Fruit fly (Drosophila melanogaster): ENCODE measurements around the gene wcy.

Gene wcy

DNA sequence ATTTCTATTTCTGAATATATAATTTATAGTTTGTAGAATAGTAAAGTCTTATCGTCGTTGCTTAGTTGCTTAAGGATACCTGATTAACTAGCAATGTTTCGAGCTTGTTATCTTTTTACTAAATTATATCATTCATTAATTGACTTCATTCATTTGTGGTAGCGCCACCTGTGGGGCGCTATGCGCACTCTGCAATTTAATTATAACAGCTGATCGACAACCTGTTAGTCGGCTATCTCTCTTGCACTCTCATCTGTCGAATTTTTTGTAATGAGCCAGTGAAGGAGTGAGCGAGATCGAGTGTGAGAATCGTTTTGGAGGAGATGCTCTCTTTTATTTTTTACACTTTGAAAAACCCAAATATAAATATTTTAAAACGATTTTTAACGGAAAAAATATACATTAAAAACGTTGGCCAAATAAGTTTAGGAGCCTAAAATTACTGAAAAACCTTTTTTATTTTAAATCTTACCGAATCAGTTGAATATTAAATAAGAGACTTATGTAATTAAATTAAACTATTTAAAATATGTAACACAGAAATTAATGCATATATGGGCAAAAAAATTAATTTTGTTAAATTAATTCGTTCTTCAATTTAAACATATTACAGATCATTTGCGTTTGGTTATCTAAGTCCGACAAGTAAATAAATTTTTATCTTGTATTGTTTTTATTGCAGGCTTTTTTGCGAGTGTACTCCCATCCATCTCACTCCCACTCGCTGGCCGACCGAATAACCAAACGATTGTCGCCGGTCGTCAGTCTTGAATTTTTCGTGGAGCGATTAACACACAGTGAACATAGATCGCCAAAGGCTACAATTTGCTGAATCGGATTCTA, 13.6 kb upstream of the wcy start, which contains the start of the genes CG16700 and CG4991 (continued):
- TF ChIP-seq Sox14 (GFP tag; optimal IDR thresholded peaks at IDR 0.05) = peak; percentile 42
- TF ChIP-seq CG6276 (GFP tag; optimal IDR thresholded peaks at IDR 0.05) = peak; percentile 76
- peak; percentile 69 for TF ChIP-seq lz (GFP tag; optimal IDR thresholded peaks at IDR 0.05)
- TF ChIP-seq topi (GFP tag; optimal IDR thresholded peaks at IDR 0.05) = peak; percentile 70
- TF ChIP-seq eg (GFP tag; IDR thresholded peaks at IDR 0.05) = peak; percentile 73
- peak; percentile 0 for TF ChIP-seq CG9139 (GFP tag; optimal IDR thresholded peaks at IDR 0.05)
- TF ChIP-seq CG8319 (GFP tag; optimal IDR thresholded peaks at IDR 0.05) = peak; percentile 57
- TF ChIP-seq CG11762 (GFP tag; optimal IDR thresholded peaks at IDR 0.05; ENCODE audit: insufficient read depth) = peak; percentile 31
- peak; percentile 45; the same call in 1 of the 2 replicates for TF ChIP-seq Gug (GFP tag; IDR thresholded peaks at IDR 0.05)
- peak; percentile 60 for TF ChIP-seq Blimp-1 (GFP tag; optimal IDR thresholded peaks at IDR 0.05)

DNA sequence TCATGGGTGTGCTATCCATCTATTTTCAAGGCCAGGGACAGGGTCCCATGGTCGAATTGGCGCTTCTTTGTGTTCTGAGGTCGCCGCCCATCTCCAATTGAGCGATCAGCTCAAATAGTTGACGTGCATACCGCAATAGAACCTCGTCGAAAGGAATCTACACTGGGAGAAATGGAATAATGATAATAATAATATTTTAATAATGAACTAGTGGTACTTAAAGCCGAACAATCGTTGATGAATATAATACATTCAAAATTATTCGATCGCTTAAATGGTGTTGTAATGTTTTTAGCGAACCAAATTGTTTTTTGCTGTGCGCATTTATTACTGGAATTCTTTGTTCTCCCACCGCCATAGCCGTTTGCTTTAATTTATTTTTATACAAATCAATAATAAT, 12.9 kb upstream of the wcy start:
- TF ChIP-seq cyc (GFP tag; optimal IDR thresholded peaks at IDR 0.05) (no peak), CG11294 (GFP tag; IDR thresholded peaks at IDR 0.05) (no peak), topi (GFP tag; optimal IDR thresholded peaks at IDR 0.05) (peak; percentile 24), fd85E (GFP tag; optimal IDR thresholded peaks at IDR 0.05) (no peak), CG15336 (GFP tag; IDR thresholded peaks at IDR 0.05) (0 out of 2 replicates have a peak, but pooled peaks have one; percentile 25), Eip75B (GFP tag; optimal IDR thresholded peaks at IDR 0.05) (no peak), Gug (GFP tag; IDR thresholded peaks at IDR 0.05) (0 out of 2 replicates have a peak, but pooled peaks have one; percentile 15), achi (GFP tag; optimal IDR thresholded peaks at IDR 0.05) (peak; percentile 18), CG10631 (GFP tag; optimal IDR thresholded peaks at IDR 0.05) (peak; percentile 6), Sox15 (GFP tag; optimal IDR thresholded peaks at IDR 0.05) (no peak), eg (GFP tag; IDR thresholded peaks at IDR 0.05) (peak; percentile 40; the same call in 1 of the 3 replicates), CG6808 (GFP tag; optimal IDR thresholded peaks at IDR 0.05) (no peak), lz (GFP tag; optimal IDR thresholded peaks at IDR 0.05) (peak; percentile 13), CG16779 (tag; optimal IDR thresholded peaks at IDR 0.05) (no peak), CG32006 (GFP tag; optimal IDR thresholded peaks at IDR 0.05) (peak; percentile 1), svp (GFP tag) (peak; percentile 38)

DNA sequence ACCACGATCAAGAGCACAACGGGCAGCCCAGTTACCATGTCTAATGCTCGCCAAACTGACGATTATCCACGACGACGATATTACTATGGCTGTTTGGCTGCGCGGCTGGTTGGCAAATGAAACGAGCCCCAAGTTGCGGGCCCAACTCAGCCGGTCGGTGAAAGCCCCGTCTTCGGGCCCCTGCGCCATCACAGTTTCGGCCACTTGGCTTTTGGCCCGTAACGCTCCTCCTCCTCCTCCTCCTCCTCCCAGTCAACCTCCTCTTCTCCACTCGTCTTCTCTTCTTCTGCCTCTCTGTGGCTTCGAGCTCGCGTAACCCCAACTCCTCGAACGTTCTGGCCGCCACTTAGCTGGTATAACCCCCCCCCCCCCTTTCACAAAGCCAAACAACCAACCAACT, 9.9 kb upstream of the wcy start, which contains the start of gene CG8945:
Gene CG8945 (minus strand): TSS at position 101 of the 400 bp plus-strand sequence.
- no peak for TF ChIP-seq fkh (GFP tag; optimal IDR thresholded peaks at IDR 0.05)
- peak; percentile 27 for TF ChIP-seq svp (GFP tag)

DNA sequence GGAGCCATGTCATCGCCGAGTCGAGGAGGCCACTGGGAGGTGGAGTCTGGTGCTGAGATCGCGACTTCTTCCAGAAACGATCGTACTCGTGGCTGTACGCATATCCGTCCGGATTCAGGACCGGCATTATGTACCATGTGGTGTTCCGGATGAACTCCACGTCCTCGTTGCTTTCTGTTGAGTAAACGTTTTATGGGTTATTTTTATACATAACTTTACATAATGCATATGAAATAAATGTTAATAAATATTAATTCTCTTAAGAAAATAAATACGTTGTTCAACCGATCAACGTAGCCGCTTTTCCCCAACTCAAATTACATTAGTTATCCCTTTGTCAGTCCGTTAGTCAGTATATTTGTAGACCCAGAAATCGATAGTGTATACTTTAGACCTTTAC, 3.5 kb upstream of the wcy start, which contains the start of gene CG4955:
Gene CG4955 (plus strand): TSS at position 301 of the 400 bp plus-strand sequence.
- TF ChIP-seq CG8319 (GFP tag; optimal IDR thresholded peaks at IDR 0.05) = no peak
- TF ChIP-seq achi (GFP tag; optimal IDR thresholded peaks at IDR 0.05) = no peak
- no peak for TF ChIP-seq CG10669 (GFP tag; optimal IDR thresholded peaks at IDR 0.05)
- TF ChIP-seq CG31627 (GFP tag; optimal IDR thresholded peaks at IDR 0.05) = no peak

DNA sequence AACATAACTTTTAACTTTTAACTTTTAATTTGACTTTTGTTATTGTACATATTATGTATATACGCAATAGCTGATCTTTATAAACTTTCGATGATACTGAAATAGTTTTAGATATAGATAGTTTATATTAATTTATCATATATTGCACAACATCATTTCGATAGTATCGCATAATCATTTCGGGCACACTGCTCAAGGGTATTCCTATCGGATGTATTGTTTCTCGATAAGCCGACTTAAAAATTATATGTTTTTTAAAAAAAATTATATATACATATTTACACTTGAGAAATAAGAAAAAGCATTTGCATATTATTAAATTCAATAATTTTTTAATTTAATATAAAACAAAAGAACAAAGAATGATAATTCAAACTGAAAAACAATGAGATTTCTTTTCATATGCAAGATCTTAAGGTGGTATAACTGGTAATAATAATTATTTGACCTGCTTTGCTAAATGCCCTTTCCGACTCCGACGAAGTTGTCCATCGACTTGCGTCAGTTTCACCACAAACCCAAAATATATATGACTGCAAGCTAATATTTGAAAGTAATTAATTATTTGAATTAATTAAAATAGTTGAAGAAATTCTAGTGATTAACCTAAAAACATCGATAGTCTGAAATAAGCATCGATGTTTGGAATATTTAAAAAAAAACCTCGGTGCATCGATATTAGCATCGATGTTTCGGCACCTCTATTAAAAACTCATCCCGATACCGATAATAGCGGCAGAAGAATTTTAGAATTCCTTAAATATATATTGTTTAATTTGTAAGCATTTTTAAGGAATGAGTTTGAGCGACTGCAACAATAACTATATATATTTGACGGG, 661 bp upstream of the wcy start, which contains the start of gene CG4949:
Gene CG4949 (plus strand): TSS at position 698 of the 839 bp plus-strand sequence.
- no peak for TF ChIP-seq Hr39 (GFP tag; optimal IDR thresholded peaks at IDR 0.05)
- TF ChIP-seq CG1621 (tag; optimal IDR thresholded peaks at IDR 0.05) = no peak
- no peak for TF ChIP-seq CG3919 (GFP tag; optimal IDR thresholded peaks at IDR 0.05)
- TF ChIP-seq Gug (GFP tag; IDR thresholded peaks at IDR 0.05) = no peak
- peak; percentile 44; the same call in 1 of the 3 replicates for TF ChIP-seq CG8119 (GFP tag; IDR thresholded peaks at IDR 0.05)
- no peak for TF ChIP-seq CG6792 (GFP tag; optimal IDR thresholded peaks at IDR 0.05)
- TF ChIP-seq salr (GFP tag; optimal IDR thresholded peaks at IDR 0.05) = no peak
- TF ChIP-seq CG6854 (GFP tag; optimal IDR thresholded peaks at IDR 0.05) = no peak
- TF ChIP-seq Eip93F (GFP tag; optimal IDR thresholded peaks at IDR 0.05) = no peak
- TF ChIP-seq CG34406 (GFP tag; optimal IDR thresholded peaks at IDR 0.05) = peak; percentile 6
- no peak for TF ChIP-seq CG3032 (tag; optimal IDR thresholded peaks at IDR 0.05)
- no peak for TF ChIP-seq dac (GFP tag; optimal IDR thresholded peaks at IDR 0.05)
- TF ChIP-seq Smox (GFP tag; optimal IDR thresholded peaks at IDR 0.05) = no peak
- no peak for TF ChIP-seq Eip75B (GFP tag; optimal IDR thresholded peaks at IDR 0.05)
- no peak for TF ChIP-seq CG6808 (GFP tag; optimal IDR thresholded peaks at IDR 0.05)
- no peak for TF ChIP-seq Ets21C (GFP tag; optimal IDR thresholded peaks at IDR 0.05)
- no peak for TF ChIP-seq eg (GFP tag; IDR thresholded peaks at IDR 0.05)
- no peak for TF ChIP-seq net (GFP tag; optimal IDR thresholded peaks at IDR 0.05)
- TF ChIP-seq CG6276 (GFP tag; optimal IDR thresholded peaks at IDR 0.05) = no peak
- TF ChIP-seq CG11762 (GFP tag; optimal IDR thresholded peaks at IDR 0.05; ENCODE audit: insufficient read depth) = no peak

Data from whole organism, prepupa.